Worm (Caenorhabditis elegans) whole organism, early embryonic: ENCODE results near the gene rgs-5.

ENCODE experiments used
- aly-1 ChIP-seq: sonication (generic microtip); optimal IDR thresholded peaks from 2 replicates; lab custom pipeline; 2016; ENCODE audit warnings: missing genetic modification characterization, missing compliant biosample characterization
- ama-1 ChIP-seq: fragments of 150-350 bp; optimal IDR thresholded peaks from 2 replicates; lab custom pipeline; 2014
- ceh-36 ChIP-seq: sonication (generic microtip); optimal IDR thresholded peaks from 2 replicates; lab custom pipeline; 2016; ENCODE audit warnings: missing genetic modification characterization, inconsistent platforms, missing compliant biosample characterization
- ets-7 ChIP-seq: sonication (generic microtip); optimal IDR thresholded peaks from 2 replicates; lab custom pipeline; 2016; ENCODE audit warnings: missing genotype, missing genetic modification characterization, missing compliant biosample characterization
- flt-1 ChIP-seq: fragments of 200-800 bp; sonication (Bioruptor generic); IDR thresholded peaks from 2 replicates; pipeline ENCODE4 v1.3.6; 2022; ENCODE audit warnings: missing genetic modification characterization, missing compliant biosample characterization
- hmg-4 ChIP-seq: fragments of 200-800 bp; sonication (Bioruptor generic); optimal IDR thresholded peaks from 2 replicates; lab custom pipeline; 2018; ENCODE audit warnings: mild to moderate bottlenecking, missing genetic modification characterization, missing compliant biosample characterization
- hnd-1 ChIP-seq: sonication (generic microtip); optimal IDR thresholded peaks from 2 replicates; lab custom pipeline; 2016; ENCODE audit warnings: missing genetic modification characterization, missing compliant biosample characterization
- pes-1 ChIP-seq: fragments of 200-800 bp; sonication (Bioruptor generic); IDR thresholded peaks from 2 replicates; pipeline ENCODE4 v1.3.6; 2022; ENCODE audit warnings: missing genetic modification reagents, missing genetic modification characterization, missing compliant biosample characterization
- scrt-1 ChIP-seq: fragments of 200-800 bp; sonication (Bioruptor generic); IDR thresholded peaks from 2 replicates; pipeline ENCODE4 v1.3.6; 2022; ENCODE audit warnings: missing genetic modification characterization, missing compliant biosample characterization
- tbx-37 ChIP-seq: fragments of 200-800 bp; sonication (Bioruptor generic); conservative IDR thresholded peaks from 2 replicates; pipeline ENCODE4 v1.3.6; 2022; ENCODE audit warnings: missing genetic modification reagents, missing genetic modification characterization, missing compliant biosample characterization

- no peak for TF ChIP-seq flt-1 (GFP tag; lab: Robert Waterston, UW)
- no peak for TF ChIP-seq pes-1 (GFP tag; lab: Robert Waterston, UW)
- no peak for TF ChIP-seq ama-1 (lab: Kevin White, UChicago)
- TF ChIP-seq scrt-1, result no peak
- no peak for TF ChIP-seq aly-1 (tag; lab: Kevin White, UChicago)
- no peak for TF ChIP-seq tbx-37 (GFP tag; lab: Robert Waterston, UW)
- no peak for TF ChIP-seq hmg-4
- no peak for TF ChIP-seq ets-7 (tag; lab: Kevin White, UChicago)
- no peak for TF ChIP-seq hnd-1 (tag; lab: Kevin White, UChicago)
- TF ChIP-seq ceh-36 (tag; lab: Kevin White, UChicago), result no peak
These were observed 23.1 kb downstream of the rgs-5 start for ce11 chrIII:5721488-5721887.
